Worm (Caenorhabditis elegans): ENCODE data around the gene ugt-48.
A peak's percentile ranks its signal among the peaks of the same experiment; 100 is the strongest.

Gene ugt-48

ce11 chrV:5548051-5548450 is at the start of gene ugt-48:
Gene ugt-48 (minus strand): TSS chrV:5548062.
- TF ChIP-seq nhr-111 (GFP tag; optimal IDR thresholded peaks at IDR 0.05) (no peak), pqm-1 (tag; optimal IDR thresholded peaks at IDR 0.05) (peak; percentile 40), nhr-28 (tag; optimal IDR thresholded peaks at IDR 0.05) (peak; percentile 24)

DNA sequence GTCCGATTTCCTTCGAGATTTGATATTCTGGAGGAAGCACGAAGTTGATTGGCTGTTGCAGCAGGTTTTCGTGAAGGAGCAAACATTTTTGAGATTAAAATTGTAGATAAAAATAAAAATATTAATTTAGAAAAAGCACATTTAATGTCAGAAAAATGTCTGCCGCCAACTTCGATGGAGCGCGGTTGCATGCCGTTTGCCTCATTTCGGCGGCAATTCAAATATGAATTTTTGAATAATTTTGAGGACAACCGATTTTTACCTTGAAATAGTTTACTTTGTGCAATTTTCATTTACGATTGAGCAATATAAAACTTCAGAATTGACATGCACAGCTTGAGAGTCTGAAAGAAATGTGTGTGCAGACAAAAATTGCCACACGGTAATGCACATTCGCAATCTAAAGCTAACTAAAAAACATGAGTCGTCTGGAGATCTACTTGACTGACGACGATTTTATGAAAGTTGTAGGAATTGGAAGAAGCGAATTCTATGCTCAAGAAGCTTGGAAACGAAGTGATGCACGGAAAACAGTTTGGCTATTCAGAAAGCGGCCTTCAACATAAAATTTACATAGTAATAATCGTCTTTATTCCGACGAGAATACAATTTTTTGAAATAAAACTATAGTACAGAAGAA is 48.6 kb upstream of the ugt-48 start, which contains the start of gene zhit-1:
TSS of gene zhit-1 (minus strand) at position 161 of the 640 bp plus-strand sequence.
- no peak for TF ChIP-seq vab-7 (GFP tag; IDR thresholded peaks at IDR 0.05)
- TF ChIP-seq lin-13 (GFP tag; optimal IDR thresholded peaks at IDR 0.05) = no peak
- no peak for TF ChIP-seq Y105C5A.15 (GFP tag; IDR thresholded peaks at IDR 0.05)
- no peak for TF ChIP-seq gei-8 (GFP tag; optimal IDR thresholded peaks at IDR 0.05)
- no peak for TF ChIP-seq daf-19 (GFP tag; conservative IDR thresholded peaks at IDR 0.05)
- TF ChIP-seq ceh-82 (tag; optimal IDR thresholded peaks at IDR 0.05) = no peak
- TF ChIP-seq dve-1 (tag; optimal IDR thresholded peaks at IDR 0.05; ENCODE audit: insufficient read depth) = no peak
- no peak for TF ChIP-seq nhr-48 (tag; optimal IDR thresholded peaks at IDR 0.05)
- TF ChIP-seq ZK337.2 (GFP tag; IDR thresholded peaks at IDR 0.05) = no peak
- no peak for TF ChIP-seq ctbp-1 (GFP tag; IDR thresholded peaks at IDR 0.05)
- TF ChIP-seq ceh-44 (GFP tag; IDR thresholded peaks at IDR 0.05) = no peak
- TF ChIP-seq T26A8.4 (GFP tag; IDR thresholded peaks at IDR 0.05) = no peak
- no peak for TF ChIP-seq skn-1 (tag; optimal IDR thresholded peaks at IDR 0.05)
- TF ChIP-seq hif-1 (tag; optimal IDR thresholded peaks at IDR 0.05) = no peak
- TF ChIP-seq mes-2 (tag; optimal IDR thresholded peaks at IDR 0.05; ENCODE audit: poor library complexity, severe bottlenecking) = peak; percentile 67
- TF ChIP-seq lin-38 (GFP tag; IDR thresholded peaks at IDR 0.05) = peak; percentile 91
- TF ChIP-seq unc-62 (GFP tag; optimal IDR thresholded peaks at IDR 0.05 in 1 of 2) = no peak
- TF ChIP-seq unc-62 (tag; optimal IDR thresholded peaks at IDR 0.05) = no peak
- TF ChIP-seq pqm-1 (tag; optimal IDR thresholded peaks at IDR 0.05) = no peak
- no peak for TF ChIP-seq hlh-11 (tag; optimal IDR thresholded peaks at IDR 0.05)
- TF ChIP-seq ces-1 (GFP tag; optimal IDR thresholded peaks at IDR 0.05) = no peak
- TF ChIP-seq zip-2 (tag; optimal IDR thresholded peaks at IDR 0.05) = no peak
- peak; percentile 56 for TF ChIP-seq nhr-6 (tag; optimal IDR thresholded peaks at IDR 0.05)
- TF ChIP-seq nhr-11 (tag; optimal IDR thresholded peaks at IDR 0.05) = no peak
- TF ChIP-seq madf-9 (GFP tag; conservative IDR thresholded peaks at IDR 0.05) = no peak
- no peak for TF ChIP-seq daf-8 (GFP tag; IDR thresholded peaks at IDR 0.05)
- no peak for TF ChIP-seq pha-4 (GFP tag; IDR thresholded peaks at IDR 0.05)
- peak; percentile 15 for TF ChIP-seq pha-4 (tag; optimal IDR thresholded peaks at IDR 0.05)
- TF ChIP-seq spr-1 (tag; optimal IDR thresholded peaks at IDR 0.05) = no peak
- TF ChIP-seq nhr-28 (tag; optimal IDR thresholded peaks at IDR 0.05) = no peak
- TF ChIP-seq ceh-28 (tag; optimal IDR thresholded peaks at IDR 0.05) = no peak
- peak; percentile 88 for TF ChIP-seq dpl-1 (GFP tag; optimal IDR thresholded peaks at IDR 0.05)
- no peak for TF ChIP-seq set-16 (GFP tag; IDR thresholded peaks at IDR 0.05)
- TF ChIP-seq ZK546.5 (tag; optimal IDR thresholded peaks at IDR 0.05) = no peak
- TF ChIP-seq fkh-10 (GFP tag; optimal IDR thresholded peaks at IDR 0.05) = no peak
- no peak for TF ChIP-seq php-3 (GFP tag; IDR thresholded peaks at IDR 0.05)
- no peak for TF ChIP-seq nhr-42 (GFP tag; IDR thresholded peaks at IDR 0.05)
- no peak for TF ChIP-seq dmd-6 (GFP tag; IDR thresholded peaks at IDR 0.05)
- TF ChIP-seq daf-12 (tag; optimal IDR thresholded peaks at IDR 0.05) = no peak
- peak in 1 of 2 experiments; percentile 54 for TF ChIP-seq lsy-2 (tag; optimal IDR thresholded peaks at IDR 0.05)
- no peak for TF ChIP-seq mep-1 (tag; optimal IDR thresholded peaks at IDR 0.05)
- TF ChIP-seq lir-3 (tag; optimal IDR thresholded peaks at IDR 0.05) = no peak
- TF ChIP-seq lin-39 (tag; optimal IDR thresholded peaks at IDR 0.05) = no peak
- no peak for TF ChIP-seq zip-11 (GFP tag; IDR thresholded peaks at IDR 0.05)
- no peak for TF ChIP-seq T20F7.1 (GFP tag; optimal IDR thresholded peaks at IDR 0.05)
- no peak for TF ChIP-seq snpc-1.2 (GFP tag; IDR thresholded peaks at IDR 0.05)
- TF ChIP-seq D1046.2 (GFP tag; IDR thresholded peaks at IDR 0.05) = no peak
- TF ChIP-seq aha-1 (tag) = peak; percentile 91
- no peak for TF ChIP-seq mdt-29 (GFP tag; IDR thresholded peaks at IDR 0.05)
